Worm (Caenorhabditis elegans) whole organism, mixed stage, embryonic: ENCODE results near the gene prp-8.

Experiments
- bed-3 ChIP-seq: fragments of 200-800 bp; sonication (Bioruptor generic); optimal IDR thresholded peaks from 3 replicates; lab custom pipeline; 2018; ENCODE audit warnings: mild to moderate bottlenecking, missing genetic modification characterization, moderate library complexity, missing compliant biosample characterization
- blmp-1 ChIP-seq: fragments of 150-350 bp; optimal IDR thresholded peaks from 2 replicates; lab custom pipeline; 2014; ENCODE audit warnings: missing biosample characterization, missing genetic modification characterization
- ceh-39 ChIP-seq: fragments of 150-350 bp; optimal IDR thresholded peaks from 2 replicates; lab custom pipeline; 2014; ENCODE audit warnings: missing biosample characterization, missing genetic modification characterization
- ceh-43 ChIP-seq: fragments of 200-800 bp; sonication (Bioruptor generic); optimal IDR thresholded peaks from 2 replicates; lab custom pipeline; 2018; ENCODE audit warnings: mild to moderate bottlenecking, missing genetic modification characterization, moderate library complexity, missing compliant biosample characterization
- ceh-83 ChIP-seq: fragments of 200-800 bp; sonication (Bioruptor generic); optimal IDR thresholded peaks from 2 replicates; lab custom pipeline; 2018; ENCODE audit warnings: mild to moderate bottlenecking, missing genetic modification characterization, missing compliant biosample characterization
- cnd-1 ChIP-seq: fragments of 200-800 bp; sonication (Bioruptor generic); optimal IDR thresholded peaks from 2 replicates; lab custom pipeline; 2018; ENCODE audit warnings: mild to moderate bottlenecking, missing genetic modification characterization, missing compliant biosample characterization
- drap-1 ChIP-seq: fragments of 200-800 bp; sonication (Bioruptor generic); optimal IDR thresholded peaks from 3 replicates; lab custom pipeline; 2018; ENCODE audit warnings: mild to moderate bottlenecking, missing genetic modification characterization, missing compliant biosample characterization
- elt-1 ChIP-seq: sonication (generic microtip); optimal IDR thresholded peaks from 2 replicates; lab custom pipeline; 2017; ENCODE audit warnings: missing genetic modification characterization, mild to moderate bottlenecking, missing compliant biosample characterization, antibody characterized with exemption, moderate library complexity, borderline replicate concordance; ENCODE audit not compliant: insufficient read depth
- elt-3 ChIP-seq: fragments of 150-350 bp; optimal IDR thresholded peaks from 2 replicates; lab custom pipeline; 2014; ENCODE audit warnings: missing biosample characterization, missing genetic modification characterization
- flh-1 ChIP-seq: fragments of 200-800 bp; sonication (Bioruptor generic); optimal IDR thresholded peaks from 2 replicates; lab custom pipeline; 2018; ENCODE audit warnings: mild to moderate bottlenecking, missing genetic modification characterization, moderate library complexity, missing compliant biosample characterization
- ham-2 ChIP-seq: fragments of 200-800 bp; sonication (Bioruptor generic); optimal IDR thresholded peaks from 2 replicates; lab custom pipeline; 2018; ENCODE audit warnings: mild to moderate bottlenecking, missing genetic modification characterization, missing compliant biosample characterization
- hlh-1 ChIP-seq: fragments of 150-350 bp; optimal IDR thresholded peaks from 2 replicates; lab custom pipeline; 2014; ENCODE audit warnings: missing biosample characterization, missing genetic modification reagents, missing genetic modification characterization
- lin-13 ChIP-seq: fragments of 150-350 bp; optimal IDR thresholded peaks from 2 replicates; lab custom pipeline; 2014; ENCODE audit warnings: missing biosample characterization, missing genetic modification characterization
- lsy-2 ChIP-seq: fragments of 150-350 bp; optimal IDR thresholded peaks from 2 replicates; lab custom pipeline; 2014; ENCODE audit warnings: missing biosample characterization, missing genetic modification characterization
- mep-1 ChIP-seq: fragments of 150-350 bp; optimal IDR thresholded peaks from 2 replicates; lab custom pipeline; 2017; ENCODE audit warnings: missing biosample characterization, missing genetic modification reagents, missing genetic modification characterization, inconsistent platforms
- mls-2 ChIP-seq: sonication (generic microtip); optimal IDR thresholded peaks from 2 replicates; lab custom pipeline; 2016; ENCODE audit warnings: mild to moderate bottlenecking, missing genetic modification characterization, moderate library complexity, missing compliant biosample characterization
- nhr-12 ChIP-seq: fragments of 150-350 bp; optimal IDR thresholded peaks from 2 replicates; lab custom pipeline; 2014; ENCODE audit warnings: missing biosample characterization, missing genetic modification characterization
- nhr-2 ChIP-seq: fragments of 150-350 bp; optimal IDR thresholded peaks from 2 replicates; lab custom pipeline; 2014; ENCODE audit warnings: missing biosample characterization, missing genetic modification characterization
- nhr-237 ChIP-seq: fragments of 150-350 bp; optimal IDR thresholded peaks from 2 replicates; lab custom pipeline; 2014; ENCODE audit warnings: missing biosample characterization, missing genetic modification characterization
- nhr-28 ChIP-seq: fragments of 150-350 bp; optimal IDR thresholded peaks from 2 replicates; lab custom pipeline; 2014; ENCODE audit warnings: missing biosample characterization, missing genetic modification characterization
- nhr-76 ChIP-seq: sonication (generic microtip); optimal IDR thresholded peaks from 2 replicates; lab custom pipeline; 2017; ENCODE audit warnings: missing biosample characterization, missing genetic modification characterization
- pha-4 ChIP-seq: fragments of 150-350 bp; optimal IDR thresholded peaks from 2 replicates; lab custom pipeline; 2018; ENCODE audit warnings: missing biosample characterization, missing genetic modification reagents, missing genetic modification characterization
- sem-2 ChIP-seq: fragments of 200-800 bp; sonication (Bioruptor generic); optimal IDR thresholded peaks from 2 replicates; lab custom pipeline; 2018; ENCODE audit warnings: mild to moderate bottlenecking, missing genetic modification characterization, missing compliant biosample characterization
- snpc-4 ChIP-seq: fragments of 150-350 bp; optimal IDR thresholded peaks from 2 replicates; lab custom pipeline; 2014; ENCODE audit warnings: missing biosample characterization, missing genetic modification characterization
- sptf-1 ChIP-seq: sonication (generic microtip); optimal IDR thresholded peaks from 2 replicates; lab custom pipeline; 2017; ENCODE audit warnings: mild to moderate bottlenecking, missing genetic modification characterization, moderate library complexity, missing compliant biosample characterization
- tbx-8 ChIP-seq: fragments of 200-800 bp; sonication (Bioruptor generic); optimal IDR thresholded peaks from 2 replicates; lab custom pipeline; 2018; ENCODE audit warnings: mild to moderate bottlenecking, missing genetic modification characterization, moderate library complexity, missing compliant biosample characterization
- unc-120 ChIP-seq: sonication (generic microtip); optimal IDR thresholded peaks from 2 replicates; lab custom pipeline; 2017; ENCODE audit warnings: missing genetic modification characterization, missing compliant biosample characterization; ENCODE audit not compliant: poor library complexity, severe bottlenecking
- zip-8 ChIP-seq: fragments of 150-350 bp; optimal IDR thresholded peaks from 2 replicates; lab custom pipeline; 2014; ENCODE audit warnings: missing biosample characterization, missing genetic modification characterization
- ztf-11 ChIP-seq: fragments of 150-350 bp; optimal IDR thresholded peaks from 2 replicates; lab custom pipeline; 2014; ENCODE audit warnings: missing biosample characterization, missing genetic modification characterization

prp-8 gene

ce11 chrIII:8209775-8210174 lies 45.6 kb downstream of the prp-8 start, which contains the start of gene C30A5.10:
Gene C30A5.10 (minus strand): TSS chrIII:8209875.
- TF ChIP-seq ham-2 (GFP tag; lab: Kevin White, UChicago) (no peak), nhr-237 (tag; lab: Kevin White, UChicago) (no peak), sem-2 (GFP tag; lab: Kevin White, UChicago) (no peak), ceh-39 (tag; lab: Kevin White, UChicago) (no peak), tbx-8 (GFP tag; lab: Kevin White, UChicago) (no peak), elt-3 (no peak), unc-120 (tag; lab: Kevin White, UChicago) (no peak), nhr-12 (tag; lab: Kevin White, UChicago) (no peak), elt-1 (tag; lab: Kevin White, UChicago) (no peak), mep-1 (tag; lab: Kevin White, UChicago) (no peak), bed-3 (GFP tag; lab: Kevin White, UChicago) (no peak), lsy-2 (tag; lab: Kevin White, UChicago) (no peak), blmp-1 (tag; lab: Kevin White, UChicago) (no peak), snpc-4 (tag; lab: Kevin White, UChicago) (no peak), pha-4 (no peak), cnd-1 (tag; lab: Kevin White, UChicago) (no peak), mls-2 (tag; lab: Kevin White, UChicago) (no peak), ceh-83 (no peak)

- no peak for TF ChIP-seq hlh-1 (tag; lab: Kevin White, UChicago)
- TF ChIP-seq bed-3 (GFP tag; lab: Kevin White, UChicago) = no peak
- no peak for TF ChIP-seq ceh-39 (tag; lab: Kevin White, UChicago)
- TF ChIP-seq nhr-2 (tag; lab: Kevin White, UChicago) = no peak
- TF ChIP-seq nhr-76 (tag; lab: Kevin White, UChicago) = no peak
- no peak for TF ChIP-seq mep-1 (tag; lab: Kevin White, UChicago)
- no peak for TF ChIP-seq pha-4
- TF ChIP-seq nhr-28 = no peak
- no peak for TF ChIP-seq elt-3
- no peak for TF ChIP-seq ceh-83
- TF ChIP-seq ztf-11 = no peak
- TF ChIP-seq flh-1 (GFP tag; lab: Kevin White, UChicago) = no peak
- TF ChIP-seq blmp-1 (tag; lab: Kevin White, UChicago) = no peak
- no peak for TF ChIP-seq sem-2 (GFP tag; lab: Kevin White, UChicago)
- TF ChIP-seq ceh-43 (GFP tag; lab: Kevin White, UChicago) = no peak
- no peak for TF ChIP-seq nhr-12 (tag; lab: Kevin White, UChicago)
These were observed 47.4 kb downstream of the prp-8 start for ce11 chrIII:8211562-8211961.

DNA sequence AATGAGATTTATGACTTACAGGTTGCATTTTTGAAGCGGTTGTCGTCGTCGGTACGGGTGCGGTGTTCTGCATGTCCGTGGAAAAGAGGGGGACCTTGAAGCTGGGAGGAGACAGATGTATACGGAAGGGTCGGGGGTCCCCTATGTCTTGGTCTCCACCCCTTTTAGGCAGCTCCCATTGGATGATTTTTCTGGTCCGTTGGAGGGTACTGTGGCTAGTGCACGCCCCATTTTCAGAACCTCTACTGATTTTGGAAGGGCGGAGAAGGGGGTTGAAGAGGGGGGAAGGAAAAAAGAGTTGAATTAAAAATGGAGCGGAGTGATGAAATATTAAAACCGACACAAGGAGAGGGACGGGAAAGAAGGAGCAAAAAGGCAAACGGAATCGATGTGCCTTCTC lies 52.1 kb downstream of the prp-8 start, which contains the start of gene unc-86:
Gene unc-86 (minus strand): TSS at position 113 of the 400 bp plus-strand sequence.
- TF ChIP-seq elt-3 (no peak), lsy-2 (tag; lab: Kevin White, UChicago) (peak; percentile 55), mep-1 (tag; lab: Kevin White, UChicago) (no peak), sptf-1 (tag; lab: Kevin White, UChicago) (no peak), snpc-4 (tag; lab: Kevin White, UChicago) (no peak), lin-13 (tag; lab: Kevin White, UChicago) (no peak)

DNA sequence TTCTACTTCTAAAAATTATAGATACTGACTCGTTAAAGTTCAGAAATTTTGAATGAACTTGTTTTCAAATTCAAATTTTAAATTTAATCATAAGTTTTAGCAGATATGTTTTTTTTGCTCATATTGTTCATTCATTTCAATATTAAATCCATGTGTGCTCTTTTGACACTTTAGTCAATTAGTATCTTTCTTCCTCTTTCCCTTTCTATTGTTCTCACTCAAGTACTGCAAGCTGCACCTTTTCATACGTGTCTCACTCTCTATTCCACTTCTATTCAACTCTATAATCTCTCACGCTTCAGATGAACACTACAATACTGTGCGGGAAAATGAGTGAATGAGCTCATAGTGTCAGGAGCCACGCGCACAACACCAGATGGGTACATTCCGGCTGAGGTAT lies 53.7 kb downstream of the prp-8 start, which contains the start of gene C30A5.16:
Gene C30A5.16 (plus strand): TSS at position 301 of the 400 bp plus-strand sequence.
- TF ChIP-seq cnd-1 (tag; lab: Kevin White, UChicago) (no peak), nhr-237 (tag; lab: Kevin White, UChicago) (no peak), unc-120 (tag; lab: Kevin White, UChicago) (no peak), bed-3 (GFP tag; lab: Kevin White, UChicago) (no peak), zip-8 (tag; lab: Kevin White, UChicago) (no peak), blmp-1 (tag; lab: Kevin White, UChicago) (no peak), nhr-12 (tag; lab: Kevin White, UChicago) (no peak), drap-1 (GFP tag; lab: Kevin White, UChicago) (no peak), mep-1 (tag; lab: Kevin White, UChicago) (no peak)

DNA sequence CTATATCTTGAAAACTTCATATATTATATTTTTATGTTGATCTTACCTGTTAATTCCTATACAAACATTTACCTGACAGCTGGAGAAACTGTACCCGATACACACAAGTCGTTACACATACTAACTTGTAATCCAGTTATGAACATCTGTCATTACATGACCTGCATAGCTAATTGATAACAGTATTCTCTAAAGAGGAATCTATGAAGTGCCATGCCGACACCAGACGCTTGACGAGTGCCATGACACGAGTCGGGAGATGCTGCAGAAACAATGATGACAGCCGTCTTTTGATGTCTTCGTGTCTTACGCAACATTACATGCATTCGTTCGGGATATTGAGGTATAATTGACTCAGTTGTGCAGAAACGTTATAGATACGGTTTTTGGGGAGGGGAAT lies 55.9 kb downstream of the prp-8 start:
- TF ChIP-seq nhr-12 (tag; lab: Kevin White, UChicago) (no peak), zip-8 (tag; lab: Kevin White, UChicago) (peak; percentile 27), nhr-2 (tag; lab: Kevin White, UChicago) (peak; percentile 31)
- TF ChIP-seq, all 35 proteins: peak for 2
